Fruit fly (Drosophila melanogaster) whole organism, embryonic: ENCODE data around the gene Hex-t2.

Source experiments
- Awh ChIP-seq: fragments of 200-800 bp; sonication (Bioruptor generic); IDR thresholded peaks from 2 replicates; pipeline ENCODE4, ENCODE4 v1.3.6; 2022; ENCODE audit warnings: missing biosample characterization, missing genetic modification characterization
- CG1603 ChIP-seq: fragments of 200-800 bp; sonication (Bioruptor generic); optimal IDR thresholded peaks from 2 replicates; lab custom pipeline; 2019; ENCODE audit warnings: missing biosample characterization, mild to moderate bottlenecking, missing genetic modification characterization, moderate library complexity
- CG17829 ChIP-seq: fragments of 200-800 bp; optimal IDR thresholded peaks from 2 replicates; lab custom pipeline; 2019; ENCODE audit warnings: missing biosample characterization, mild to moderate bottlenecking, missing genetic modification characterization, moderate library complexity
- CG1792 ChIP-seq: fragments of 200-800 bp; sonication (Bioruptor generic); optimal IDR thresholded peaks from 2 replicates; lab custom pipeline; 2016; ENCODE audit warnings: missing biosample characterization, missing genetic modification characterization
- CG3847 ChIP-seq: fragments of 200-800 bp; sonication (Bioruptor generic); IDR thresholded peaks from 2 replicates; pipeline ENCODE4 v1.3.6; 2022; ENCODE audit warnings: missing biosample characterization, missing genetic modification characterization
- Ssrp ChIP-seq: fragments of 200-800 bp; sonication (Bioruptor generic); optimal IDR thresholded peaks from 2 replicates; lab custom pipeline; 2018; ENCODE audit warnings: missing biosample characterization, mild to moderate bottlenecking, missing genetic modification characterization, moderate library complexity
- en ChIP-seq: fragments of 200-800 bp; sonication (Bioruptor generic); optimal IDR thresholded peaks from 2 replicates; lab custom pipeline; 2016; ENCODE audit warnings: missing biosample characterization, missing genetic modification characterization
- ewg ChIP-seq: fragments of 200-800 bp; sonication (Bioruptor generic); optimal IDR thresholded peaks from 3 replicates; lab custom pipeline; 2017; ENCODE audit warnings: mild to moderate bottlenecking, missing biosample characterization, missing genetic modification reagents, missing genetic modification characterization
- fru ChIP-seq: fragments of >200 bp; optimal IDR thresholded peaks from 2 replicates; lab custom pipeline; 2017
- h ChIP-seq: fragments of >200 bp; optimal IDR thresholded peaks from 2 replicates; lab custom pipeline; 2017
- kay ChIP-seq: fragments of 200-800 bp; sonication (Bioruptor generic); optimal IDR thresholded peaks from 2 replicates; lab custom pipeline; 2016; ENCODE audit warnings: missing biosample characterization, missing genetic modification characterization
- ken ChIP-seq: fragments of 200-800 bp; sonication (Bioruptor generic); IDR thresholded peaks from 3 replicates; pipeline ENCODE4 v1.3.6; 2022; ENCODE audit warnings: missing biosample characterization, missing genetic modification characterization
- sisA ChIP-seq: fragments of 200-800 bp; sonication (Bioruptor generic); IDR thresholded peaks from 2 replicates; pipeline ENCODE4 v1.3.6; 2022; ENCODE audit warnings: missing biosample characterization, missing genetic modification characterization

DNA sequence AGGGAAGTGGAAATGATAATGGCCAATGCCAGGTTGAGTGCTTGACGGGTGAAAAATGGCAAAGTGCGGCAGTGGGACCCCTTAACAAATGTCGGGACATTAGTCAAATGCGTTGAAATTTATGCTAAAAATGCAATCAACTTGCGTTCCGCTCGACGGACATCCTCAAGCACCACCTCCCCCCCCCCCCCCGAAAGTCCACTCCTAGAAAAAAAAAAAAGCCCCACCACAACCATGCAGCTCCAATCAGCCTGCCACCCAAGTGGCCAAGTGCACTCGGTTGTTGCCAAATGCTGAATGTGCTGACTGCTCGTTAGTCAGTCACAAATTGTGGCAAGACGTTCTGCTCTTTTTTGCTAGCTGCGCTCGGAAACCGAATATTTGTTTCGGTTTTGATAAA is 28.2 kb downstream of the Hex-t2 start:
- TF ChIP-seq CG1603 (tag; lab: Kevin White, UChicago) (no peak), kay (GFP tag; lab: Kevin White, UChicago) (no peak), fru (lab: Kevin White, UChicago) (no peak), h (lab: Kevin White, UChicago) (no peak), CG1792 (no peak), Ssrp (no peak), ewg (no peak), Awh (no peak), sisA (GFP tag; lab: Robert Waterston, UW) (no peak), CG3847 (GFP tag; lab: Robert Waterston, UW) (no peak), en (GFP tag; lab: Kevin White, UChicago) (no peak), CG17829 (tag; lab: Kevin White, UChicago) (no peak), ken (no peak)
